Worm (Caenorhabditis elegans) whole organism, midembryonic: ENCODE data around the gene gdi-1.

ENCODE experiments used
- cog-1 ChIP-seq: sonication (generic microtip); optimal IDR thresholded peaks from 2 replicates; lab custom pipeline; 2016; ENCODE audit warnings: missing genetic modification characterization, missing compliant biosample characterization
- flt-1 ChIP-seq: fragments of 200-800 bp; sonication (Bioruptor generic); IDR thresholded peaks from 2 replicates; pipeline ENCODE4 v1.3.6; 2022; ENCODE audit warnings: missing genetic modification characterization, missing compliant biosample characterization
- klf-2 ChIP-seq: fragments of 200-800 bp; sonication (Bioruptor generic); conservative IDR thresholded peaks from 2 replicates; pipeline ENCODE4 v1.3.6; 2022; ENCODE audit warnings: missing genetic modification reagents, missing genetic modification characterization, missing compliant biosample characterization
- med-1 ChIP-seq: sonication (generic microtip); optimal IDR thresholded peaks from 2 replicates; lab custom pipeline; 2017; ENCODE audit warnings: missing genetic modification characterization, mild to moderate bottlenecking, missing compliant biosample characterization, antibody characterized with exemption, missing genetic modification reagents; ENCODE audit not compliant: insufficient read depth
- ref-1 ChIP-seq: fragments of 200-800 bp; sonication (Bioruptor generic); conservative IDR thresholded peaks from 2 replicates; pipeline ENCODE4 v1.3.6; 2022; ENCODE audit warnings: missing genetic modification reagents, missing genetic modification characterization, missing compliant biosample characterization
- tab-1 ChIP-seq: fragments of 200-800 bp; sonication (Bioruptor generic); IDR thresholded peaks from 2 replicates; pipeline ENCODE4 v1.3.6; 2022; ENCODE audit warnings: missing genetic modification characterization, missing compliant biosample characterization
- ztf-23 ChIP-seq: fragments of 200-800 bp; sonication (Bioruptor generic); IDR thresholded peaks from 2 replicates; pipeline ENCODE4 v1.3.6; 2022; ENCODE audit warnings: missing genetic modification reagents, missing genetic modification characterization, missing compliant biosample characterization
- ztf-29 ChIP-seq: fragments of 200-800 bp; sonication (Bioruptor generic); IDR thresholded peaks from 2 replicates; pipeline ENCODE4 v1.3.6; 2022; ENCODE audit warnings: missing genetic modification reagents, missing genetic modification characterization, missing compliant biosample characterization

DNA sequence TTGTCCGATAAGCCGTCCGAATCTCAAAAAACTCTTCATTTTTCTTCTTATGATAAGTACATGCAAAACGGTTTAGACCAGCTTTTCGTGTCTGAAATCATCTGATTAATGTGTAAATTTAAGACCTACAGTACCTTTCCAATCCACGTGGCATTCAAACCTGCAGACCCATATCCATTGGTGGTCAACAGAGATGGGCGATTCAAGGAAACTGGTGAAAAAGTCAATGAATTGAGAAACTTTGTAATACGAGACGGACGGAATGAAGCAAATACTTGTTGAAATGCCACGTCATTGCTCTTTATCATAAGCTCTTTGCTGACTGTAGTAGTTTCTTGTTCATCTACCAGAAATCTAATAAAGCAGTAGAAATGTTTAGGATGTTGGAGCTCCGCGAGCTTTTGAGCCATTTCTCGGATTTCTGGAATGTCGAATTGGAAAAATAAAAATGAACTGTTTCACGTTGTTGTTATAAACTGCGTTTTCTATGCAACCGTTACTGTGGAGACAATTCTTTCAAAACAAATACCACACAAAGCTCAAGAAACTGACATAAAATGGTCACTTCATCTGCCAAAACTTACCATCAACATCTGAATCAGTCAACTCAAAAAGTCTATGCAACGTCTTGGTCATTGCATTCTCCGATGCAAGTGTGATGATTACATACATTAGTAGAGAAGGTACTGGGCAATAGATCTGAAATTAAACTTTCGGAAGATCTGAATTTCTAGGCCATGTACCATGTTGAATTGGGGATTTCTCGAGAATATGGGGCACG is 28.6 kb downstream of the gdi-1 start:
- TF ChIP-seq flt-1 (GFP tag; lab: Robert Waterston, UW) (no peak), med-1 (GFP tag; lab: Kevin White, UChicago) (no peak), cog-1 (tag; lab: Kevin White, UChicago) (no peak), ztf-29 (GFP tag; lab: Robert Waterston, UW) (no peak), ztf-23 (GFP tag; lab: Robert Waterston, UW) (no peak), klf-2 (GFP tag; lab: Robert Waterston, UW) (no peak), tab-1 (GFP tag; lab: Robert Waterston, UW) (no peak), ref-1 (GFP tag; lab: Robert Waterston, UW) (no peak)
